Worm (Caenorhabditis elegans) whole organism, L3 larva: Measurements from ENCODE around the gene slc-25A10.

Source experiments
- jun-1 ChIP-seq: fragments of 150-350 bp; optimal IDR thresholded peaks from 2 replicates; lab custom pipeline; 2014; ENCODE audit warnings: missing biosample characterization, missing genetic modification reagents, missing genetic modification characterization
- unc-62 ChIP-seq: fragments of 150-350 bp; sonication (generic microtip); optimal IDR thresholded peaks from 4 replicates; lab custom pipeline; 2014; ENCODE audit warnings: missing biosample characterization, missing genetic modification reagents, missing genetic modification characterization

DNA sequence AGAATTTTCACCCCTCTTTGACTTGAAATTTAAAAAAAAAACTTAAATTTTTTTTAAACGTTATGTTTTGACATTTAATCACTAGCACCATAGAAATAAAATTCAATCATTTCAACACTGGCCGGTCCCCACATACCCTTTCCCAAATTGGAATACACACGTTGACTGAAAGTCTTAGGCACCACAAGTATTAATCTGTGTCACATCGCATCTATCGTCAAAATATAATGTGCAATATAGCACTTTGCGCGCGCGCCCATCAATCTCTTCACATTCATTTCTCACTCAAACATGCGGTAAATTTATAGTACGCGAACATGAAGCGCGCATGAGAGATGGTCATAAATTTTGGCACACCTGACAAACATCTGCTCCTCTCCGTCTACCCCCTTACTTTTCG, 38.1 kb downstream of the slc-25A10 start:
- TF ChIP-seq unc-62 (GFP tag; lab: Kevin White, UChicago) (no peak), jun-1 (tag; lab: Kevin White, UChicago) (no peak)
